Worm (Caenorhabditis elegans) whole organism, L2 larva: ENCODE measurements around the gene R08A2.9.

Source experiments
- F13H6.1 ChIP-seq: sonication (generic microtip); optimal IDR thresholded peaks from 2 replicates; lab custom pipeline; 2016; ENCODE audit warnings: missing genetic modification characterization, missing compliant biosample characterization
- R02D3.7 ChIP-seq: fragments of 150-350 bp; optimal IDR thresholded peaks from 2 replicates; lab custom pipeline; 2014; ENCODE audit warnings: missing biosample characterization, missing genetic modification characterization
- ZK546.5 ChIP-seq: sonication (generic microtip); optimal IDR thresholded peaks from 2 replicates; lab custom pipeline; 2017; ENCODE audit warnings: missing biosample characterization, missing genetic modification characterization
- alr-1 ChIP-seq: fragments of 150-350 bp; optimal IDR thresholded peaks from 2 replicates; lab custom pipeline; 2014; ENCODE audit warnings: missing biosample characterization, missing genetic modification characterization
- aly-2 ChIP-seq: fragments of 150-350 bp; optimal IDR thresholded peaks from 2 replicates; lab custom pipeline; 2014; ENCODE audit warnings: missing biosample characterization, missing genetic modification characterization
- ama-1 ChIP-seq: fragments of 150-350 bp; optimal IDR thresholded peaks from 2 replicates; lab custom pipeline; 2018; ENCODE audit warnings: inconsistent platforms
- ceh-16 ChIP-seq: fragments of 150-350 bp; optimal IDR thresholded peaks from 2 replicates; lab custom pipeline; 2014; ENCODE audit warnings: missing biosample characterization, missing genetic modification characterization
- ceh-82 ChIP-seq: fragments of 150-350 bp; optimal IDR thresholded peaks from 2 replicates; lab custom pipeline; 2014; ENCODE audit warnings: missing biosample characterization, missing genetic modification characterization
- dmd-4 ChIP-seq: sonication (generic microtip); optimal IDR thresholded peaks from 2 replicates; lab custom pipeline; 2017; ENCODE audit warnings: missing biosample characterization, missing genetic modification characterization
- egl-27 ChIP-seq: sonication (generic microtip); optimal IDR thresholded peaks from 3 replicates; lab custom pipeline; 2017; ENCODE audit warnings: missing biosample characterization, missing genetic modification reagents, missing genetic modification characterization
- elt-1 ChIP-seq: fragments of 150-350 bp; optimal IDR thresholded peaks from 2 replicates; lab custom pipeline; 2014; ENCODE audit warnings: missing biosample characterization, missing genetic modification characterization
- fos-1 ChIP-seq: fragments of 150-350 bp; optimal IDR thresholded peaks from 2 replicates; lab custom pipeline; 2014; ENCODE audit warnings: missing biosample characterization, missing genetic modification characterization
- gmeb-1 ChIP-seq: fragments of 150-350 bp; optimal IDR thresholded peaks from 2 replicates; lab custom pipeline; 2014; ENCODE audit warnings: missing biosample characterization, missing genetic modification characterization
- lin-39 ChIP-seq: fragments of 150-350 bp; optimal IDR thresholded peaks from 2 replicates; lab custom pipeline; 2014; ENCODE audit warnings: missing biosample characterization, missing genetic modification reagents, missing genetic modification characterization
- lsy-2 ChIP-seq, 2 experiments: fragments of 150-350 bp in 1 of 2; sonication (generic microtip) in 1 of 2; optimal IDR thresholded peaks; 2 replicates each; lab custom pipeline; 2014 to 2017; ENCODE audit warnings: missing biosample characterization in 2 of 2, missing genetic modification characterization in 2 of 2
- mbf-1 ChIP-seq: sonication (generic microtip); optimal IDR thresholded peaks from 2 replicates; lab custom pipeline; 2017; ENCODE audit warnings: missing biosample characterization, missing genetic modification characterization
- mdl-1 ChIP-seq, 2 experiments: fragments of 150-350 bp in 1 of 2; sonication (generic microtip) in 1 of 2; optimal IDR thresholded peaks; 2 replicates each; lab custom pipeline; 2017; ENCODE audit warnings: missing biosample characterization in 2 of 2, missing genetic modification characterization in 2 of 2
- nhr-12 ChIP-seq: fragments of 150-350 bp; optimal IDR thresholded peaks from 2 replicates; lab custom pipeline; 2014; ENCODE audit warnings: missing biosample characterization, missing genetic modification characterization
- nhr-129 ChIP-seq: fragments of 150-350 bp; optimal IDR thresholded peaks from 2 replicates; lab custom pipeline; 2014; ENCODE audit warnings: missing biosample characterization, missing genetic modification characterization
- nhr-21 ChIP-seq: fragments of 150-350 bp; optimal IDR thresholded peaks from 2 replicates; lab custom pipeline; 2014; ENCODE audit warnings: missing biosample characterization, missing genetic modification characterization
- nhr-237 ChIP-seq: fragments of 150-350 bp; optimal IDR thresholded peaks from 2 replicates; lab custom pipeline; 2014; ENCODE audit warnings: missing biosample characterization, missing genetic modification characterization
- nhr-25 ChIP-seq: fragments of 150-350 bp; sonication (generic microtip); optimal IDR thresholded peaks from 3 replicates; lab custom pipeline; 2014; ENCODE audit warnings: missing biosample characterization, missing genetic modification characterization
- nhr-6 ChIP-seq: fragments of 150-350 bp; optimal IDR thresholded peaks from 2 replicates; lab custom pipeline; 2014; ENCODE audit warnings: missing biosample characterization, missing genetic modification characterization
- nhr-77 ChIP-seq: fragments of 150-350 bp; optimal IDR thresholded peaks from 2 replicates; lab custom pipeline; 2014; ENCODE audit warnings: missing biosample characterization, missing genetic modification characterization
- peb-1 ChIP-seq: fragments of 150-350 bp; optimal IDR thresholded peaks from 2 replicates; lab custom pipeline; 2014; ENCODE audit warnings: missing biosample characterization, missing genetic modification characterization
- skn-1 ChIP-seq: sonication (generic microtip); optimal IDR thresholded peaks from 2 replicates; lab custom pipeline; 2017; ENCODE audit warnings: missing biosample characterization, missing genetic modification characterization
- sma-3 ChIP-seq: sonication (generic microtip); optimal IDR thresholded peaks from 2 replicates; lab custom pipeline; 2016; ENCODE audit warnings: missing genetic modification reagents, missing genetic modification characterization, missing compliant biosample characterization
- sma-9 ChIP-seq, 2 experiments: fragments of 150-350 bp in 1 of 2; sonication (generic microtip) in 1 of 2; optimal IDR thresholded peaks; 2 replicates each; lab custom pipeline; 2014 to 2016; ENCODE audit warnings: missing genetic modification characterization in 2 of 2, mild to moderate bottlenecking in 1 of 2, missing biosample characterization in 1 of 2, missing compliant biosample characterization in 1 of 2, missing genetic modification reagents in 1 of 2, moderate library complexity in 1 of 2
- snpc-4 ChIP-seq: fragments of 150-350 bp; optimal IDR thresholded peaks from 2 replicates; lab custom pipeline; 2014; ENCODE audit warnings: missing biosample characterization, missing genetic modification characterization
- unc-55 ChIP-seq: fragments of 150-350 bp; sonication (generic microtip); optimal IDR thresholded peaks from 3 replicates; lab custom pipeline; 2014; ENCODE audit warnings: missing biosample characterization, missing genetic modification reagents, missing genetic modification characterization
- unc-62 ChIP-seq: fragments of 150-350 bp; optimal IDR thresholded peaks from 2 replicates; lab custom pipeline; 2014; ENCODE audit warnings: missing biosample characterization, missing genetic modification reagents, missing genetic modification characterization
- zag-1 ChIP-seq: fragments of 150-350 bp; optimal IDR thresholded peaks from 2 replicates; lab custom pipeline; 2014; ENCODE audit warnings: missing biosample characterization, missing genetic modification characterization
- ztf-1 ChIP-seq: fragments of 200-800 bp; sonication (Bioruptor generic); conservative IDR thresholded peaks from 2 replicates; pipeline ENCODE4 v1.3.6; 2022; ENCODE audit warnings: missing genetic modification characterization, missing compliant biosample characterization
- ztf-11 ChIP-seq: sonication (generic microtip); optimal IDR thresholded peaks from 2 replicates; lab custom pipeline; 2017; ENCODE audit warnings: missing biosample characterization, missing genetic modification characterization
- ztf-4 ChIP-seq: fragments of 150-350 bp; optimal IDR thresholded peaks from 2 replicates; lab custom pipeline; 2014; ENCODE audit warnings: missing biosample characterization, missing genetic modification characterization

The R08A2.9 gene

DNA sequence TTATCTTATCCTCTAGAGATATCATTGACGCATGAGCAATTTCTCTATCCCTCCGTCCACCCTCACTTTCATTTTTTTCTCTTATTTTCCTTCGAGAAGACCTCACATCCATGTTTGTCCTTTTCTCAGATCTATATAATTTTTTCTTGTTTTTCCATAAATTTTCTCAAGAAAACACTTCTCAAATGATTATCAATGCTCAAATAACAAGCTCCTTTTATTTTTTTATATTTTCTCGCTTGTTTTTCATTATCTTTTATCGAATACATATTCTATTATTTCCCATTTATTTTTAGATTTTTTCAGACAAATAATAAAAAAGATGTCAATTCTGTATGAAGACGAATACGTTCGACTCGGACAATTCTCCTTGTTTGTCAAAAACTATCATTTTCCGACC is 15.0 kb downstream of the R08A2.9 start, which contains the start of gene R08A2.7:
TSS of gene R08A2.7 (plus strand) at position 301 of the 400 bp plus-strand sequence.
- TF ChIP-seq lsy-2 (tag; optimal IDR thresholded peaks at IDR 0.05; lab: Kevin White, UChicago) (no peak), ceh-16 (tag; lab: Kevin White, UChicago) (no peak), alr-1 (tag; lab: Kevin White, UChicago) (no peak), ztf-11 (tag; lab: Kevin White, UChicago) (no peak), fos-1 (tag; lab: Kevin White, UChicago) (no peak), nhr-12 (tag; lab: Kevin White, UChicago) (no peak), gmeb-1 (tag; lab: Kevin White, UChicago) (no peak), ztf-1 (GFP tag; lab: Robert Waterston, UW) (no peak), sma-9 (GFP tag; optimal IDR thresholded peaks at IDR 0.05; lab: Kevin White, UChicago) (no peak), sma-9 (tag; optimal IDR thresholded peaks at IDR 0.05; lab: Kevin White, UChicago) (no peak), zag-1 (no peak), F13H6.1 (tag; lab: Kevin White, UChicago) (no peak), sma-3 (GFP tag; lab: Kevin White, UChicago) (no peak), nhr-25 (tag; lab: Kevin White, UChicago) (no peak), elt-1 (tag; lab: Kevin White, UChicago) (no peak)

DNA sequence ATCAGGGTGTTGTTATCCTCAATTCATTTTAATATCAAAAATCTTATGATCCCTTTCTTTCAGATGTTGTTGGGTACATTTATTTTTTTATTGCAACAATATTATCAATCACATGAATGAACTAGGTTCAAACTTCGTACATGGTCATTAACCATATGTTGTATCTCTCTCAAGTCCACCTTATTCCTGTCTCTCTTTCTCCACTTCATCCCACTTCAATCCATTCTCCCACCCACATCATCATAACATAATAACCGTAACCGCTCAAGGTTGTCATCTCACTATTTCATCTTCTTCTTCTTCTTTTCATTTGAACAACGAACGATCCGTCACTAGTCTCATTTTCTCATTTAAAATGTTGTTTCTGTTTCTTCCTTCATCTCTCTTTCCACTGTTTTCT is 17.4 kb downstream of the R08A2.9 start:
- TF ChIP-seq nhr-25 (tag; lab: Kevin White, UChicago) (no peak), nhr-21 (tag; lab: Kevin White, UChicago) (peak; percentile 42), mdl-1 (tag; optimal IDR thresholded peaks at IDR 0.05; lab: Kevin White, UChicago) (no peak), sma-3 (GFP tag; lab: Kevin White, UChicago) (peak; percentile 19), sma-9 (GFP tag; optimal IDR thresholded peaks at IDR 0.05; lab: Kevin White, UChicago) (peak; percentile 77), sma-9 (tag; optimal IDR thresholded peaks at IDR 0.05; lab: Kevin White, UChicago) (no peak)

DNA sequence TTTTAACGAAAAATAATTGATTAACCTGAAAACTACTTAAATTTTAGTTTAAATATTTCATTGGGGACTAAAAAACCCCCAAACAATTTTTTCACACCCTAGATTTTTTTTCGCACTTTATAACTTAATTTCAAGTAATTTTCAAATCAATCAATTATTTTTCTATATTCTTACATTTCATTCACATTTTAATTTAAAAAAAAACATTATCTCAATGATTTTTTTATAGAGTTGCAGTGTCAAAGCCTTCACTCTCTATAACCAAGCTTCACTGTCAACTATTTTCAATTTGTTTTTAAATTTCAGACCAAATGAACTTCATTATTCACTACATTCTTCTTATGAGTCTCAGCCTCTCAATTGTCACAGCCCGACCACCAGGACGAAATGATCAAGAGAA is 18.5 kb downstream of the R08A2.9 start, which contains the start of gene Y50E8A.1:
TSS of gene Y50E8A.1 (plus strand) at position 301 of the 400 bp plus-strand sequence.
- TF ChIP-seq unc-55, result no peak
- TF ChIP-seq sma-3 (GFP tag; lab: Kevin White, UChicago), result no peak
- no peak for TF ChIP-seq ztf-11 (tag; lab: Kevin White, UChicago)
- no peak for TF ChIP-seq nhr-129 (tag; lab: Kevin White, UChicago)
- no peak for TF ChIP-seq ceh-16 (tag; lab: Kevin White, UChicago)
- TF ChIP-seq nhr-25 (tag; lab: Kevin White, UChicago), result no peak
- TF ChIP-seq nhr-6 (tag; lab: Kevin White, UChicago), result no peak
- no peak for TF ChIP-seq elt-1 (tag; lab: Kevin White, UChicago)
- TF ChIP-seq nhr-237 (tag; lab: Kevin White, UChicago), result no peak
- no peak for TF ChIP-seq snpc-4 (tag; lab: Kevin White, UChicago)
- no peak for TF ChIP-seq ZK546.5 (tag; lab: Kevin White, UChicago)
- TF ChIP-seq skn-1 (tag; lab: Kevin White, UChicago), result no peak
- TF ChIP-seq lin-39 (tag; lab: Kevin White, UChicago), result no peak
- no peak for TF ChIP-seq ama-1
- no peak for TF ChIP-seq mbf-1 (tag; lab: Kevin White, UChicago)

DNA sequence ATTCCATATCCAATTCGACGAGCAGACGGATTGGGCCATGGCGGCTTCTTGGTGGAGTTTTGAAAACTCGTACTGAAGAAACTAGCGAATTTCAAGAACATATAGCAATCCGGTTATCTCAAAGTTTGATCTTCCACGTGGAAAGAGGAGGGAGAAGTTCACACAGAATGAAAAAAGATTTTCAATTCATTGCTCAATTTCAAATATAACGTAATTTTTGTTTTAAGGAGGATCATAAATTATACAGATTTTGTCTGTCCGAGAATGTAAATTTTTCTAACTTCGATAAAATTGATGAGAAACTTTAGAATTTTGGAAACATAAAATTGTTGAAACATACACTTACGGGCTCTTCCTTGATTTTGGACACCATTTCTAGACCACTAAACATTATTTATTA is 20.7 kb downstream of the R08A2.9 start, which contains the start of gene Y50E8A.2:
TSS of gene Y50E8A.2 (minus strand) at position 101 of the 400 bp plus-strand sequence.
- TF ChIP-seq ztf-11 (tag; lab: Kevin White, UChicago) (no peak), dmd-4 (no peak), ztf-1 (GFP tag; lab: Robert Waterston, UW) (no peak), mbf-1 (tag; lab: Kevin White, UChicago) (no peak), peb-1 (tag; lab: Kevin White, UChicago) (no peak), aly-2 (no peak), unc-62 (GFP tag; lab: Kevin White, UChicago) (no peak), lsy-2 (tag; optimal IDR thresholded peaks at IDR 0.05; lab: Kevin White, UChicago) (no peak), ztf-4 (tag; lab: Kevin White, UChicago) (no peak), sma-3 (GFP tag; lab: Kevin White, UChicago) (no peak), egl-27 (tag; lab: Kevin White, UChicago) (no peak), nhr-77 (tag; lab: Kevin White, UChicago) (no peak), ceh-82 (no peak), nhr-12 (tag; lab: Kevin White, UChicago) (no peak), R02D3.7 (tag; lab: Kevin White, UChicago) (no peak), nhr-25 (tag; lab: Kevin White, UChicago) (no peak)
